Fruit fly (Drosophila melanogaster) whole organism, embryonic: ENCODE measurements around the gene Rh4.

Experiments used
- ATbp ChIP-seq: fragments of 200-800 bp; sonication (Bioruptor generic); optimal IDR thresholded peaks from 2 replicates; lab custom pipeline; 2017; ENCODE audit warnings: missing biosample characterization, mild to moderate bottlenecking, missing genetic modification characterization, missing genetic modification reagents
- Asciz ChIP-seq: fragments of 200-800 bp; sonication (Bioruptor generic); optimal IDR thresholded peaks from 2 replicates; lab custom pipeline; 2017; ENCODE audit warnings: missing biosample characterization, mild to moderate bottlenecking, missing genetic modification characterization, missing genetic modification reagents
- Blimp-1 ChIP-seq: fragments of 200-800 bp; sonication (Bioruptor generic); optimal IDR thresholded peaks from 3 replicates; lab custom pipeline; 2018; ENCODE audit warnings: missing biosample characterization, missing genetic modification characterization, mild to moderate bottlenecking, moderate library complexity, missing genetic modification reagents
- CG12299 ChIP-seq: fragments of 200-800 bp; sonication (Bioruptor generic); optimal IDR thresholded peaks from 2 replicates; lab custom pipeline; 2018; ENCODE audit warnings: missing biosample characterization, mild to moderate bottlenecking, missing genetic modification characterization
- CG12659 ChIP-seq: fragments of 200-800 bp; sonication (Bioruptor generic); optimal IDR thresholded peaks from 3 replicates; lab custom pipeline; 2017; ENCODE audit warnings: mild to moderate bottlenecking, missing biosample characterization, missing genetic modification reagents, missing genetic modification characterization
- CG12942 ChIP-seq: fragments of 200-800 bp; sonication (Bioruptor generic); optimal IDR thresholded peaks from 3 replicates; lab custom pipeline; 2016; ENCODE audit warnings: missing biosample characterization, missing genetic modification characterization
- CG13296 ChIP-seq: fragments of 200-800 bp; sonication (Bioruptor generic); optimal IDR thresholded peaks from 3 replicates; lab custom pipeline; 2018; ENCODE audit warnings: missing biosample characterization, mild to moderate bottlenecking, missing genetic modification characterization
- CG13624 ChIP-seq: fragments of 200-800 bp; sonication (Bioruptor generic); optimal IDR thresholded peaks from 2 replicates; lab custom pipeline; 2016; ENCODE audit warnings: missing biosample characterization, missing genetic modification characterization
- CG1603 ChIP-seq: fragments of 200-800 bp; sonication (Bioruptor generic); optimal IDR thresholded peaks from 2 replicates; lab custom pipeline; 2019; ENCODE audit warnings: missing biosample characterization, mild to moderate bottlenecking, missing genetic modification characterization, moderate library complexity
- CG16863 ChIP-seq: fragments of 200-800 bp; sonication (Bioruptor generic); optimal IDR thresholded peaks from 3 replicates; lab custom pipeline; 2016; ENCODE audit warnings: missing biosample characterization, missing genetic modification characterization
- CG2116 ChIP-seq: fragments of 200-800 bp; sonication (Bioruptor generic); optimal IDR thresholded peaks from 3 replicates; lab custom pipeline; 2018; ENCODE audit warnings: missing biosample characterization, mild to moderate bottlenecking, missing genetic modification characterization
- CG3065 ChIP-seq: fragments of 200-800 bp; sonication (Bioruptor generic); optimal IDR thresholded peaks from 2 replicates; lab custom pipeline; 2016; ENCODE audit warnings: missing biosample characterization, missing genetic modification characterization
- CG3847 ChIP-seq: fragments of 200-800 bp; sonication (Bioruptor generic); IDR thresholded peaks from 2 replicates; pipeline ENCODE4 v1.3.6; 2022; ENCODE audit warnings: missing biosample characterization, missing genetic modification characterization
- CG4328 ChIP-seq: fragments of 200-800 bp; sonication (Bioruptor generic); optimal IDR thresholded peaks from 3 replicates; lab custom pipeline; 2017; ENCODE audit warnings: missing biosample characterization, missing genetic modification reagents, missing genetic modification characterization
- CG6765 ChIP-seq: fragments of 200-800 bp; sonication (Bioruptor generic); optimal IDR thresholded peaks from 3 replicates; lab custom pipeline; 2017; ENCODE audit warnings: missing biosample characterization, mild to moderate bottlenecking, missing genetic modification characterization
- CG7745 ChIP-seq: fragments of 200-800 bp; sonication (Bioruptor generic); optimal IDR thresholded peaks from 2 replicates; lab custom pipeline; 2018; ENCODE audit warnings: missing biosample characterization, mild to moderate bottlenecking, missing genetic modification characterization, moderate library complexity
- CG9609 ChIP-seq: fragments of 200-800 bp; sonication (Bioruptor generic); optimal IDR thresholded peaks from 3 replicates; lab custom pipeline; 2016; ENCODE audit warnings: missing biosample characterization, missing genetic modification characterization
- CG9876 ChIP-seq: fragments of 200-800 bp; sonication (Bioruptor generic); optimal IDR thresholded peaks from 2 replicates; lab custom pipeline; 2016; ENCODE audit warnings: missing biosample characterization, missing genetic modification characterization
- CHES-1-like ChIP-seq: fragments of 200-800 bp; sonication (Bioruptor generic); optimal IDR thresholded peaks from 2 replicates; lab custom pipeline; 2016; ENCODE audit warnings: missing biosample characterization, missing genetic modification characterization
- Fer1 ChIP-seq: fragments of 200-800 bp; sonication (Bioruptor generic); optimal IDR thresholded peaks from 2 replicates; lab custom pipeline; 2017; ENCODE audit warnings: missing biosample characterization, mild to moderate bottlenecking, missing genetic modification characterization
- Myb ChIP-seq: fragments of 200-800 bp; sonication (Bioruptor generic); optimal IDR thresholded peaks from 2 replicates; lab custom pipeline; 2016; ENCODE audit warnings: missing biosample characterization, missing genetic modification characterization
- Optix ChIP-seq: fragments of 200-800 bp; sonication (Bioruptor generic); IDR thresholded peaks from 3 replicates; pipeline ENCODE4 v1.3.6; 2022; ENCODE audit warnings: missing biosample characterization, missing genetic modification characterization
- Sox102F ChIP-seq: fragments of 200-800 bp; sonication (Bioruptor generic); optimal IDR thresholded peaks from 2 replicates; lab custom pipeline; 2018; ENCODE audit warnings: missing biosample characterization, mild to moderate bottlenecking, missing genetic modification characterization, moderate library complexity
- Stat92E ChIP-seq, 3 experiments: fragments of >200 bp in 2 of 3; fragments of 200-800 bp in 1 of 3; sonication (Bioruptor generic) in 1 of 3; optimal IDR thresholded peaks; 2 replicates each; lab custom pipeline; 2017 to 2019; ENCODE audit warnings: missing biosample characterization in 3 of 3, missing genetic modification characterization in 3 of 3, mild to moderate bottlenecking in 1 of 3, moderate library complexity in 1 of 3
- Taf1 ChIP-seq: fragments of 200-800 bp; sonication (Bioruptor generic); IDR thresholded peaks from 2 replicates; pipeline ENCODE4 v1.3.6; 2022; ENCODE audit warnings: missing biosample characterization, missing genetic modification characterization
- ac ChIP-seq: fragments of 200-800 bp; sonication (Bioruptor generic); optimal IDR thresholded peaks from 3 replicates; lab custom pipeline; 2017; ENCODE audit warnings: missing biosample characterization, mild to moderate bottlenecking, missing genetic modification characterization
- bcd ChIP-seq: fragments of 200-800 bp; sonication (Bioruptor generic); optimal IDR thresholded peaks from 2 replicates; lab custom pipeline; 2017; ENCODE audit warnings: missing biosample characterization, mild to moderate bottlenecking, missing genetic modification characterization
- chinmo ChIP-seq: fragments of 200-800 bp; sonication (Bioruptor generic); IDR thresholded peaks from 4 replicates; pipeline ENCODE4 v1.3.6; 2022; ENCODE audit warnings: missing biosample characterization, missing genetic modification characterization; ENCODE audit not compliant: partially characterized antibody
- crol ChIP-seq: fragments of 200-800 bp; sonication (Bioruptor generic); IDR thresholded peaks from 2 replicates; pipeline ENCODE4 v1.3.6; 2022; ENCODE audit warnings: missing biosample characterization, missing genetic modification characterization
- dmrt11E ChIP-seq: fragments of 200-800 bp; sonication (Bioruptor generic); optimal IDR thresholded peaks from 3 replicates; lab custom pipeline; 2018; ENCODE audit warnings: missing biosample characterization, mild to moderate bottlenecking, missing genetic modification characterization, moderate library complexity
- dmrt99B ChIP-seq: fragments of 200-800 bp; sonication (Bioruptor generic); optimal IDR thresholded peaks from 2 replicates; lab custom pipeline; 2018; ENCODE audit warnings: missing biosample characterization, mild to moderate bottlenecking, missing genetic modification characterization, moderate library complexity
- dpn ChIP-seq, 2 experiments: fragments of 200-800 bp; sonication (Bioruptor generic); optimal IDR thresholded peaks; 3 replicates each; lab custom pipeline; 2016; ENCODE audit warnings: missing biosample characterization in 2 of 2, missing genetic modification characterization in 2 of 2
- emc ChIP-seq: fragments of 200-800 bp; sonication (Bioruptor generic); optimal IDR thresholded peaks from 2 replicates; lab custom pipeline; 2016; ENCODE audit warnings: missing biosample characterization, missing genetic modification characterization
- esg ChIP-seq: fragments of 200-800 bp; sonication (Bioruptor generic); conservative IDR thresholded peaks from 2 replicates; pipeline ENCODE4 v1.3.6; 2022; ENCODE audit warnings: missing biosample characterization, missing genetic modification characterization
- hkb ChIP-seq, 2 experiments: fragments of 200-800 bp in 1 of 2; fragments of >200 bp in 1 of 2; sonication (Bioruptor generic) in 1 of 2; IDR thresholded peaks in 1 of 2; optimal IDR thresholded peaks in 1 of 2; 2 replicates each; pipeline versions ENCODE4 v1.3.6 to Lab custom; 2017 to 2022; ENCODE audit warnings: missing biosample characterization in 1 of 2, missing genetic modification characterization in 1 of 2
- ind ChIP-seq: fragments of 200-800 bp; sonication (Bioruptor generic); optimal IDR thresholded peaks from 3 replicates; lab custom pipeline; 2016; ENCODE audit warnings: missing biosample characterization, missing genetic modification characterization
- insv ChIP-seq, 2 experiments: fragments of 200-800 bp; sonication (Bioruptor generic); optimal IDR thresholded peaks; 3 replicates each; lab custom pipeline; 2016 to 2018; ENCODE audit warnings: missing biosample characterization in 2 of 2, missing genetic modification characterization in 2 of 2
- klu ChIP-seq: fragments of 200-800 bp; sonication (Bioruptor generic); IDR thresholded peaks from 2 replicates; pipeline ENCODE4 v1.3.6; 2022; ENCODE audit warnings: missing biosample characterization, missing genetic modification characterization
- lilli ChIP-seq: fragments of 200-800 bp; sonication (Bioruptor generic); optimal IDR thresholded peaks from 3 replicates; lab custom pipeline; 2016; ENCODE audit warnings: missing biosample characterization, missing genetic modification characterization
- mld ChIP-seq: fragments of 200-800 bp; sonication (Bioruptor generic); IDR thresholded peaks from 3 replicates; pipeline ENCODE4 v1.3.6; 2022; ENCODE audit warnings: missing biosample characterization, missing genetic modification characterization; ENCODE audit not compliant: partially characterized antibody
- onecut ChIP-seq: fragments of 200-800 bp; sonication (Bioruptor generic); IDR thresholded peaks from 2 replicates; pipeline ENCODE4 v1.3.6; 2022; ENCODE audit warnings: missing biosample characterization, missing genetic modification characterization
- phol ChIP-seq: fragments of 200-800 bp; sonication (Bioruptor generic); optimal IDR thresholded peaks from 3 replicates; lab custom pipeline; 2018; ENCODE audit warnings: missing biosample characterization, mild to moderate bottlenecking, missing genetic modification characterization, moderate library complexity
- psq ChIP-seq: fragments of 200-800 bp; sonication (Bioruptor generic); optimal IDR thresholded peaks from 2 replicates; lab custom pipeline; 2017; ENCODE audit warnings: missing biosample characterization, missing genetic modification characterization
- rib ChIP-seq: fragments of 200-800 bp; sonication (Bioruptor generic); IDR thresholded peaks from 2 replicates; pipeline ENCODE4 v1.3.6; 2022; ENCODE audit warnings: missing biosample characterization, missing genetic modification characterization
- ro ChIP-seq: fragments of 200-800 bp; sonication (Bioruptor generic); IDR thresholded peaks from 2 replicates; pipeline ENCODE4 v1.3.6; 2022; ENCODE audit warnings: missing biosample characterization, missing genetic modification characterization
- sim ChIP-seq: fragments of 200-800 bp; sonication (Bioruptor generic); IDR thresholded peaks from 2 replicates; pipeline ENCODE4 v1.3.6; 2022; ENCODE audit warnings: missing biosample characterization, missing genetic modification characterization
- tap ChIP-seq: fragments of 200-800 bp; optimal IDR thresholded peaks from 3 replicates; lab custom pipeline; 2019; ENCODE audit warnings: missing biosample characterization, mild to moderate bottlenecking, missing genetic modification characterization, moderate library complexity
- toy ChIP-seq: fragments of 200-800 bp; sonication (Bioruptor generic); IDR thresholded peaks from 2 replicates; pipeline ENCODE4 v1.3.6; 2022; ENCODE audit warnings: missing biosample characterization, missing genetic modification characterization
- ttk ChIP-seq: fragments of 200-800 bp; sonication (Bioruptor generic); IDR thresholded peaks from 2 replicates; pipeline ENCODE4 v2.1.2; 2022; ENCODE audit warnings: missing biosample characterization, missing genetic modification characterization
- zfh2 ChIP-seq: fragments of 200-800 bp; sonication (Bioruptor generic); optimal IDR thresholded peaks from 2 replicates; lab custom pipeline; 2016; ENCODE audit warnings: missing biosample characterization, missing genetic modification characterization

Rh4 gene

dm6 chr3L:16872487-16872955 is 10.2 kb upstream of the Rh4 start (continued):
- TF ChIP-seq dmrt99B (tag; lab: Kevin White, UChicago) (peak; percentile 87), mld (GFP tag; lab: Robert Waterston, UW) (no peak), ro (GFP tag; lab: Robert Waterston, UW) (no peak), bcd (GFP tag; lab: Kevin White, UChicago) (peak; percentile 65), esg (GFP tag; lab: Robert Waterston, UW) (peak; percentile 61), ac (GFP tag; lab: Kevin White, UChicago) (no peak), insv (GFP tag; optimal IDR thresholded peaks at IDR 0.05; lab: Kevin White, UChicago) (peak in 1 of 2 experiments; percentile 33), CG12942 (GFP tag; lab: Kevin White, UChicago) (peak; percentile 38), CG4328 (GFP tag; lab: Kevin White, UChicago) (no peak), ttk (GFP tag; lab: Robert Waterston, UW) (peak; percentile 32; the same call in 1 of the 2 replicates), CG12659 (GFP tag; lab: Kevin White, UChicago) (peak; percentile 87), Optix (GFP tag; lab: Robert Waterston, UW) (no peak), psq (GFP tag; lab: Kevin White, UChicago) (no peak), sim (no peak), onecut (GFP tag; lab: Robert Waterston, UW) (no peak), CG9609 (GFP tag; lab: Kevin White, UChicago) (peak; percentile 39), hkb (optimal IDR thresholded peaks at IDR 0.05; lab: Kevin White, UChicago) (no peak), hkb (GFP tag; IDR thresholded peaks at IDR 0.05; lab: Robert Waterston, UW) (peak; percentile 81), CG3847 (GFP tag; lab: Robert Waterston, UW) (peak; percentile 25; the same call in 1 of the 2 replicates), toy (GFP tag; lab: Robert Waterston, UW) (no peak), CG13296 (GFP tag; lab: Kevin White, UChicago) (peak; percentile 82), CG3065 (GFP tag; lab: Kevin White, UChicago) (no peak), CG7745 (tag; lab: Kevin White, UChicago) (no peak), lilli (GFP tag; lab: Kevin White, UChicago) (peak; percentile 73), CG6765 (GFP tag; lab: Kevin White, UChicago) (peak; percentile 71), ind (GFP tag; lab: Kevin White, UChicago) (peak; percentile 64), Fer1 (GFP tag; lab: Kevin White, UChicago) (peak; percentile 84), CG2116 (peak; percentile 11), dpn (GFP tag; optimal IDR thresholded peaks at IDR 0.05; lab: Kevin White, UChicago) (peak; percentile 21 to 55), CG13624 (GFP tag; lab: Kevin White, UChicago) (peak; percentile 25), chinmo (no peak), CG1603 (tag; lab: Kevin White, UChicago) (peak; percentile 62), CG16863 (GFP tag; lab: Kevin White, UChicago) (peak; percentile 58), Blimp-1 (GFP tag; lab: Kevin White, UChicago) (peak; percentile 65), Asciz (GFP tag; lab: Kevin White, UChicago) (peak; percentile 74), Sox102F (peak; percentile 81), Taf1 (GFP tag; lab: Robert Waterston, UW) (no peak), Myb (GFP tag; lab: Kevin White, UChicago) (peak; percentile 53), klu (GFP tag; lab: Robert Waterston, UW) (no peak), crol (GFP tag; lab: Robert Waterston, UW) (no peak), phol (tag; lab: Kevin White, UChicago) (peak; percentile 82), zfh2 (peak; percentile 56), Stat92E (GFP tag; optimal IDR thresholded peaks at IDR 0.05; lab: Kevin White, UChicago) (no peak), tap (tag; lab: Kevin White, UChicago) (peak; percentile 68), ATbp (GFP tag; lab: Kevin White, UChicago) (peak; percentile 61), rib (GFP tag; lab: Robert Waterston, UW) (peak; percentile 53; the same call in 1 of the 2 replicates), dmrt11E (peak; percentile 55), CG12299 (tag; lab: Kevin White, UChicago) (peak; percentile 73), emc (GFP tag; lab: Kevin White, UChicago) (no peak), CG9876 (peak; percentile 24), CHES-1-like (GFP tag; lab: Kevin White, UChicago) (peak; percentile 22)
